Worm (Caenorhabditis elegans): Measurements from ENCODE around the gene Y15E3A.5.

The Y15E3A.5 gene

DNA sequence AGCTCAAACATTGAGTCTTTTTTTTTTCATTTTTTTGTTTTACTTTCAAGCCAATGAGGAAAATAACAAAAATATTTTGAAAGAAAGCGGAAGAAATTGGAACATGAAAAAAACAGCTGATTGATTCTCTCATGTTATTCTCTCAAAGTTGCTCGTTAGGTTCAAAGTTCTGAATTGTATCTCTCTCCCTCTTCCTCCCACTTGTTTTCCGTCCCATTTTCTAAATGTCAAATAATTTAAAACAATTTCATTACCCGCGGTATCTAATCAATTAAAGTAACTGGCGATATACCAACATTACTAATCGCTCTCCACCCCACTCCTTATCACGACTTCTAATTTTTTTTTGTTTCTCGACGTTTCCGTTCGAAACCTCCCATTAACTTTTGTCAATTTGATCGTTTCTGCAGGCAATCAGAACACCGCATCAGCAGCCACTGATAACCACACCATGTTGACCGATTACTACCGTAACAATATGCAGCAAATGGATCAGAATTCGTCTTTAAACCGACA, 2.4 kb downstream of the Y15E3A.5 start:
- TF ChIP-seq ztf-4 (tag; optimal IDR thresholded peaks at IDR 0.05) = no peak
- TF ChIP-seq sma-3 (GFP tag; optimal IDR thresholded peaks at IDR 0.05) = peak; percentile 6
- no peak for TF ChIP-seq lsy-2 (tag; optimal IDR thresholded peaks at IDR 0.05)
- no peak for TF ChIP-seq peb-1 (tag; optimal IDR thresholded peaks at IDR 0.05)
- TF ChIP-seq sma-9 (GFP tag; optimal IDR thresholded peaks at IDR 0.05) = peak; percentile 64
- TF ChIP-seq sma-9 (tag; optimal IDR thresholded peaks at IDR 0.05) = no peak
- no peak for TF ChIP-seq nhr-6 (tag; optimal IDR thresholded peaks at IDR 0.05)
- TF ChIP-seq fos-1 (tag; optimal IDR thresholded peaks at IDR 0.05) = no peak
- no peak for TF ChIP-seq ztf-1 (GFP tag; conservative IDR thresholded peaks at IDR 0.05)
- TF ChIP-seq ceh-16 (tag; optimal IDR thresholded peaks at IDR 0.05) = no peak
- peak; percentile 5 for TF ChIP-seq nhr-21 (tag; optimal IDR thresholded peaks at IDR 0.05)
- peak; percentile 10 for TF ChIP-seq sem-4 (tag; optimal IDR thresholded peaks at IDR 0.05)
- no peak for TF ChIP-seq aly-2 (tag; optimal IDR thresholded peaks at IDR 0.05)
- no peak for TF ChIP-seq Y55F3AM.14 (GFP tag; optimal IDR thresholded peaks at IDR 0.05)
- TF ChIP-seq nhr-11 (tag; optimal IDR thresholded peaks at IDR 0.05) = no peak
- no peak for TF ChIP-seq F13H6.1 (tag; optimal IDR thresholded peaks at IDR 0.05)
- TF ChIP-seq snpc-4 (tag; optimal IDR thresholded peaks at IDR 0.05) = no peak
- TF ChIP-seq unc-55 (GFP tag; optimal IDR thresholded peaks at IDR 0.05) = no peak
- no peak for TF ChIP-seq lin-11 (tag; optimal IDR thresholded peaks at IDR 0.05)
- no peak for TF ChIP-seq skn-1 (tag; optimal IDR thresholded peaks at IDR 0.05)
- no peak for TF ChIP-seq elt-3 (tag; optimal IDR thresholded peaks at IDR 0.05)
- no peak for TF ChIP-seq mab-5 (tag; optimal IDR thresholded peaks at IDR 0.05)
- TF ChIP-seq lin-13 (GFP tag; optimal IDR thresholded peaks at IDR 0.05) = no peak
- TF ChIP-seq nhr-77 (tag; optimal IDR thresholded peaks at IDR 0.05) = no peak

DNA sequence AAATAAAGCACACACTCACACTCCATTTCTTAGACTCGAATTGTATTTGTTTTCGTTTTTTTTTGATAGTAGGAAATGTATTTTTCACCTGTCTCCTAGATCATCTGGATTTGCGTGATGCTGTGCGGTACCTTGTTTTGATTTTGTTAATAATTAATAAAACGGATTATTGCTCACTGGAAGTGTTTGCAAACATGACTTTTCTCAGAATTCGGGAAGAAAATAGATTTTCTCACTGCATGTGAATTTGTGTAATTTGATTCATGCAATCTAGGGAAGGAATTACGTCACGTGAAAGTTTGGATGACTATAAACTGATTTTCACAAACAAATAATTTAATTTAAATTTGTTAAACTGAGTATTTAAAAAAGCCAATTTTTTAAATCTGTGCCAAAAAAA, 3.6 kb downstream of the Y15E3A.5 start:
- TF ChIP-seq ztf-11 (tag; optimal IDR thresholded peaks at IDR 0.05) (no peak), nhr-129 (tag; optimal IDR thresholded peaks at IDR 0.05) (no peak), nhr-21 (tag; optimal IDR thresholded peaks at IDR 0.05) (peak; percentile 37), dmd-4 (tag; optimal IDR thresholded peaks at IDR 0.05) (no peak), nhr-6 (tag; optimal IDR thresholded peaks at IDR 0.05) (no peak), R02D3.7 (tag; optimal IDR thresholded peaks at IDR 0.05) (no peak), peb-1 (tag; optimal IDR thresholded peaks at IDR 0.05) (no peak), unc-39 (tag; optimal IDR thresholded peaks at IDR 0.05) (no peak), nhr-77 (tag; optimal IDR thresholded peaks at IDR 0.05) (no peak), Y55F3AM.14 (GFP tag; optimal IDR thresholded peaks at IDR 0.05) (no peak), fos-1 (tag; optimal IDR thresholded peaks at IDR 0.05) (no peak), aly-2 (tag; optimal IDR thresholded peaks at IDR 0.05) (no peak), sma-9 (GFP tag; optimal IDR thresholded peaks at IDR 0.05) (peak; percentile 46), sma-9 (tag; optimal IDR thresholded peaks at IDR 0.05) (no peak), nhr-12 (tag; optimal IDR thresholded peaks at IDR 0.05) (no peak), C34F6.9 (tag; optimal IDR thresholded peaks at IDR 0.05) (peak; percentile 39), zag-1 (tag; optimal IDR thresholded peaks at IDR 0.05) (no peak), nhr-11 (tag; optimal IDR thresholded peaks at IDR 0.05) (no peak), sem-4 (tag; optimal IDR thresholded peaks at IDR 0.05) (no peak), snpc-4 (tag; optimal IDR thresholded peaks at IDR 0.05) (no peak), egl-27 (tag; optimal IDR thresholded peaks at IDR 0.05) (no peak), mdl-1 (tag; optimal IDR thresholded peaks at IDR 0.05) (no peak), nhr-10 (tag; optimal IDR thresholded peaks at IDR 0.05) (no peak), nhr-237 (tag; optimal IDR thresholded peaks at IDR 0.05) (peak; percentile 11), ztf-4 (tag; optimal IDR thresholded peaks at IDR 0.05) (no peak), blmp-1 (tag; optimal IDR thresholded peaks at IDR 0.05; ENCODE audit: insufficient read depth) (no peak), unc-62 (GFP tag; optimal IDR thresholded peaks at IDR 0.05) (no peak), mbf-1 (tag; optimal IDR thresholded peaks at IDR 0.05) (no peak), gmeb-1 (tag; optimal IDR thresholded peaks at IDR 0.05) (no peak), ceh-82 (tag; optimal IDR thresholded peaks at IDR 0.05) (no peak), lin-39 (tag; optimal IDR thresholded peaks at IDR 0.05) (no peak), ztf-1 (GFP tag; conservative IDR thresholded peaks at IDR 0.05) (no peak), ama-1 (optimal IDR thresholded peaks at IDR 0.05) (no peak), lsy-2 (tag; optimal IDR thresholded peaks at IDR 0.05) (peak in 1 of 2 experiments; percentile 48), mab-5 (tag; optimal IDR thresholded peaks at IDR 0.05) (no peak), unc-55 (GFP tag; optimal IDR thresholded peaks at IDR 0.05) (no peak), lin-13 (GFP tag; optimal IDR thresholded peaks at IDR 0.05) (peak; percentile 18), ceh-16 (tag; optimal IDR thresholded peaks at IDR 0.05) (no peak), sma-3 (GFP tag; optimal IDR thresholded peaks at IDR 0.05) (peak; percentile 37), lin-11 (tag; optimal IDR thresholded peaks at IDR 0.05) (no peak), nhr-23 (tag; optimal IDR thresholded peaks at IDR 0.05) (no peak), elt-3 (tag; optimal IDR thresholded peaks at IDR 0.05) (no peak), elt-1 (tag; optimal IDR thresholded peaks at IDR 0.05) (no peak), ZK546.5 (tag; optimal IDR thresholded peaks at IDR 0.05) (no peak), skn-1 (tag; optimal IDR thresholded peaks at IDR 0.05) (no peak), crh-2 (tag; optimal IDR thresholded peaks at IDR 0.05) (no peak), nhr-25 (tag; optimal IDR thresholded peaks at IDR 0.05) (no peak), alr-1 (tag; optimal IDR thresholded peaks at IDR 0.05) (no peak), F13H6.1 (tag; optimal IDR thresholded peaks at IDR 0.05) (no peak)
